Worm (Caenorhabditis elegans): ENCODE measurements around the gene ctl-1.
A peak's percentile ranks its signal among the peaks of the same experiment; 100 is the strongest.

- TF ChIP-seq W03F9.2 (tag; optimal IDR thresholded peaks at IDR 0.05) (peak; percentile 47), him-1 (tag; optimal IDR thresholded peaks at IDR 0.05) (no peak), dao-5 (tag; optimal IDR thresholded peaks at IDR 0.05) (no peak)
Measured at ce11 chrII:14296320-14296719, 9.7 kb downstream of the ctl-1 start.

Measured in whole organism, L4/young adult.